Worm (Caenorhabditis elegans) whole organism, mixed stage, embryonic: ENCODE measurements around the gene srh-192.

Source experiments
- M03D4.4 ChIP-seq: sonication (generic microtip); optimal IDR thresholded peaks from 2 replicates; lab custom pipeline; 2017; ENCODE audit warnings: mild to moderate bottlenecking, missing genetic modification characterization, missing compliant biosample characterization
- bed-3 ChIP-seq: fragments of 200-800 bp; sonication (Bioruptor generic); optimal IDR thresholded peaks from 3 replicates; lab custom pipeline; 2018; ENCODE audit warnings: mild to moderate bottlenecking, missing genetic modification characterization, moderate library complexity, missing compliant biosample characterization
- ceh-39 ChIP-seq: fragments of 150-350 bp; optimal IDR thresholded peaks from 2 replicates; lab custom pipeline; 2014; ENCODE audit warnings: missing biosample characterization, missing genetic modification characterization
- ceh-43 ChIP-seq: fragments of 200-800 bp; sonication (Bioruptor generic); optimal IDR thresholded peaks from 2 replicates; lab custom pipeline; 2018; ENCODE audit warnings: mild to moderate bottlenecking, missing genetic modification characterization, moderate library complexity, missing compliant biosample characterization
- ceh-83 ChIP-seq: fragments of 200-800 bp; sonication (Bioruptor generic); optimal IDR thresholded peaks from 2 replicates; lab custom pipeline; 2018; ENCODE audit warnings: mild to moderate bottlenecking, missing genetic modification characterization, missing compliant biosample characterization
- cnd-1 ChIP-seq: fragments of 200-800 bp; sonication (Bioruptor generic); optimal IDR thresholded peaks from 2 replicates; lab custom pipeline; 2018; ENCODE audit warnings: mild to moderate bottlenecking, missing genetic modification characterization, missing compliant biosample characterization
- drap-1 ChIP-seq: fragments of 200-800 bp; sonication (Bioruptor generic); optimal IDR thresholded peaks from 3 replicates; lab custom pipeline; 2018; ENCODE audit warnings: mild to moderate bottlenecking, missing genetic modification characterization, missing compliant biosample characterization
- elt-1 ChIP-seq: sonication (generic microtip); optimal IDR thresholded peaks from 2 replicates; lab custom pipeline; 2017; ENCODE audit warnings: missing genetic modification characterization, mild to moderate bottlenecking, missing compliant biosample characterization, antibody characterized with exemption, moderate library complexity, borderline replicate concordance; ENCODE audit not compliant: insufficient read depth
- elt-3 ChIP-seq: fragments of 150-350 bp; optimal IDR thresholded peaks from 2 replicates; lab custom pipeline; 2014; ENCODE audit warnings: missing biosample characterization, missing genetic modification characterization
- flh-1 ChIP-seq: fragments of 200-800 bp; sonication (Bioruptor generic); optimal IDR thresholded peaks from 2 replicates; lab custom pipeline; 2018; ENCODE audit warnings: mild to moderate bottlenecking, missing genetic modification characterization, moderate library complexity, missing compliant biosample characterization
- ham-2 ChIP-seq: fragments of 200-800 bp; sonication (Bioruptor generic); optimal IDR thresholded peaks from 2 replicates; lab custom pipeline; 2018; ENCODE audit warnings: mild to moderate bottlenecking, missing genetic modification characterization, missing compliant biosample characterization
- hlh-1 ChIP-seq: fragments of 150-350 bp; optimal IDR thresholded peaks from 2 replicates; lab custom pipeline; 2014; ENCODE audit warnings: missing biosample characterization, missing genetic modification reagents, missing genetic modification characterization
- lin-13 ChIP-seq: fragments of 150-350 bp; optimal IDR thresholded peaks from 2 replicates; lab custom pipeline; 2014; ENCODE audit warnings: missing biosample characterization, missing genetic modification characterization
- lin-32 ChIP-seq: fragments of 200-800 bp; sonication (Bioruptor generic); optimal IDR thresholded peaks from 2 replicates; lab custom pipeline; 2018; ENCODE audit warnings: mild to moderate bottlenecking, missing genetic modification characterization, missing compliant biosample characterization
- lsy-2 ChIP-seq: fragments of 150-350 bp; optimal IDR thresholded peaks from 2 replicates; lab custom pipeline; 2014; ENCODE audit warnings: missing biosample characterization, missing genetic modification characterization
- mab-5 ChIP-seq: fragments of 150-350 bp; optimal IDR thresholded peaks from 2 replicates; lab custom pipeline; 2014; ENCODE audit warnings: missing biosample characterization, missing genetic modification characterization
- mep-1 ChIP-seq: fragments of 150-350 bp; optimal IDR thresholded peaks from 2 replicates; lab custom pipeline; 2017; ENCODE audit warnings: missing biosample characterization, missing genetic modification reagents, missing genetic modification characterization, inconsistent platforms
- mls-2 ChIP-seq: sonication (generic microtip); optimal IDR thresholded peaks from 2 replicates; lab custom pipeline; 2016; ENCODE audit warnings: mild to moderate bottlenecking, missing genetic modification characterization, moderate library complexity, missing compliant biosample characterization
- nhr-12 ChIP-seq: fragments of 150-350 bp; optimal IDR thresholded peaks from 2 replicates; lab custom pipeline; 2014; ENCODE audit warnings: missing biosample characterization, missing genetic modification characterization
- nhr-2 ChIP-seq: fragments of 150-350 bp; optimal IDR thresholded peaks from 2 replicates; lab custom pipeline; 2014; ENCODE audit warnings: missing biosample characterization, missing genetic modification characterization
- nhr-76 ChIP-seq: sonication (generic microtip); optimal IDR thresholded peaks from 2 replicates; lab custom pipeline; 2017; ENCODE audit warnings: missing biosample characterization, missing genetic modification characterization
- pha-4 ChIP-seq: fragments of 150-350 bp; optimal IDR thresholded peaks from 2 replicates; lab custom pipeline; 2018; ENCODE audit warnings: missing biosample characterization, missing genetic modification reagents, missing genetic modification characterization
- sem-2 ChIP-seq: fragments of 200-800 bp; sonication (Bioruptor generic); optimal IDR thresholded peaks from 2 replicates; lab custom pipeline; 2018; ENCODE audit warnings: mild to moderate bottlenecking, missing genetic modification characterization, missing compliant biosample characterization
- snpc-4 ChIP-seq: fragments of 150-350 bp; optimal IDR thresholded peaks from 2 replicates; lab custom pipeline; 2014; ENCODE audit warnings: missing biosample characterization, missing genetic modification characterization
- unc-120 ChIP-seq: sonication (generic microtip); optimal IDR thresholded peaks from 2 replicates; lab custom pipeline; 2017; ENCODE audit warnings: missing genetic modification characterization, missing compliant biosample characterization; ENCODE audit not compliant: poor library complexity, severe bottlenecking
- unc-39 ChIP-seq: fragments of 150-350 bp; optimal IDR thresholded peaks from 2 replicates; lab custom pipeline; 2014; ENCODE audit warnings: missing biosample characterization, missing genetic modification characterization
- unc-62 ChIP-seq: fragments of 150-350 bp; optimal IDR thresholded peaks from 2 replicates; lab custom pipeline; 2014; ENCODE audit warnings: missing biosample characterization, missing genetic modification reagents, missing genetic modification characterization
- zip-8 ChIP-seq: fragments of 150-350 bp; optimal IDR thresholded peaks from 2 replicates; lab custom pipeline; 2014; ENCODE audit warnings: missing biosample characterization, missing genetic modification characterization
- ztf-11 ChIP-seq: fragments of 150-350 bp; optimal IDR thresholded peaks from 2 replicates; lab custom pipeline; 2014; ENCODE audit warnings: missing biosample characterization, missing genetic modification characterization

srh-192 gene

ce11 chrV:4325415-4325814 is 10.5 kb upstream of the srh-192 start, which contains the start of gene nhr-125:
TSS of gene nhr-125 (minus strand) at chrV:4325515.
- no peak for TF ChIP-seq cnd-1
- no peak for TF ChIP-seq zip-8 (tag; lab: Kevin White, UChicago)
- no peak for TF ChIP-seq unc-120 (tag; lab: Kevin White, UChicago)
- no peak for TF ChIP-seq M03D4.4 (tag; lab: Kevin White, UChicago)
- no peak for TF ChIP-seq ceh-83
- TF ChIP-seq mep-1 (tag; lab: Kevin White, UChicago): no peak

ce11 chrV:4322706-4323105 is 7.7 kb upstream of the srh-192 start, which contains the start of gene R02D1.2:
TSS of gene R02D1.2 (minus strand) at chrV:4322806.
- TF ChIP-seq mab-5 (tag; lab: Kevin White, UChicago) (no peak), mls-2 (tag; lab: Kevin White, UChicago) (no peak), ceh-43 (GFP tag; lab: Kevin White, UChicago) (no peak), M03D4.4 (tag; lab: Kevin White, UChicago) (no peak), ham-2 (GFP tag; lab: Kevin White, UChicago) (no peak), lin-13 (tag; lab: Kevin White, UChicago) (no peak), drap-1 (GFP tag; lab: Kevin White, UChicago) (no peak), elt-1 (no peak), snpc-4 (no peak), lin-32 (GFP tag; lab: Kevin White, UChicago) (no peak), pha-4 (tag; lab: Kevin White, UChicago) (no peak), nhr-76 (tag; lab: Kevin White, UChicago) (no peak), mep-1 (tag; lab: Kevin White, UChicago) (no peak), unc-120 (tag; lab: Kevin White, UChicago) (no peak), cnd-1 (no peak), elt-3 (tag; lab: Kevin White, UChicago) (no peak), unc-39 (tag; lab: Kevin White, UChicago) (no peak), flh-1 (GFP tag; lab: Kevin White, UChicago) (no peak)

- no peak for TF ChIP-seq unc-120 (tag; lab: Kevin White, UChicago)
- TF ChIP-seq lin-13 (tag; lab: Kevin White, UChicago): no peak
- no peak for TF ChIP-seq ceh-39 (tag; lab: Kevin White, UChicago)
- TF ChIP-seq lsy-2 (tag; lab: Kevin White, UChicago): no peak
- TF ChIP-seq pha-4 (tag; lab: Kevin White, UChicago): no peak
- no peak for TF ChIP-seq snpc-4
- no peak for TF ChIP-seq bed-3 (GFP tag; lab: Kevin White, UChicago)
- TF ChIP-seq unc-62 (GFP tag; lab: Kevin White, UChicago): no peak
- no peak for TF ChIP-seq elt-1
- no peak for TF ChIP-seq nhr-12 (tag; lab: Kevin White, UChicago)
- no peak for TF ChIP-seq sem-2
- no peak for TF ChIP-seq ztf-11
- no peak for TF ChIP-seq nhr-2 (tag; lab: Kevin White, UChicago)
Measured at ce11 chrV:4319867-4320266, 4.9 kb upstream of the srh-192 start, which contains the start of gene ZC132.9. TSS of gene ZC132.9 (minus strand) at chrV:4319967.

ce11 chrV:4304240-4304639 is 10.7 kb downstream of the srh-192 start:
- TF ChIP-seq bed-3 (GFP tag; lab: Kevin White, UChicago) (no peak), cnd-1 (no peak), ceh-83 (no peak), drap-1 (GFP tag; lab: Kevin White, UChicago) (no peak), lin-13 (tag; lab: Kevin White, UChicago) (no peak)

ce11 chrV:4303793-4304192 is 11.2 kb downstream of the srh-192 start:
- TF ChIP-seq pha-4 (tag; lab: Kevin White, UChicago) (no peak), elt-1 (no peak), cnd-1 (no peak), ceh-83 (no peak), nhr-12 (tag; lab: Kevin White, UChicago) (no peak), zip-8 (tag; lab: Kevin White, UChicago) (no peak), M03D4.4 (tag; lab: Kevin White, UChicago) (no peak), mab-5 (tag; lab: Kevin White, UChicago) (no peak), mls-2 (tag; lab: Kevin White, UChicago) (no peak), hlh-1 (tag; lab: Kevin White, UChicago) (no peak), unc-120 (tag; lab: Kevin White, UChicago) (no peak), bed-3 (GFP tag; lab: Kevin White, UChicago) (no peak), ztf-11 (no peak), elt-3 (tag; lab: Kevin White, UChicago) (no peak), unc-62 (GFP tag; lab: Kevin White, UChicago) (no peak), drap-1 (GFP tag; lab: Kevin White, UChicago) (no peak), lsy-2 (tag; lab: Kevin White, UChicago) (no peak)
